Worm (Caenorhabditis elegans) whole organism, L4 larva: ENCODE measurements around the gene gei-18.

Experiments
- aha-1 ChIP-seq: fragments of 150-350 bp; peaks from one replicate; lab custom pipeline; 2014; ENCODE audit warnings: missing biosample characterization, missing genetic modification characterization
- ama-1 ChIP-seq: fragments of 150-350 bp; optimal IDR thresholded peaks from 2 replicates; lab custom pipeline; 2014; ENCODE audit warnings: inconsistent platforms, mixed read lengths
- lin-39 ChIP-seq: fragments of 150-350 bp; optimal IDR thresholded peaks from 2 replicates; lab custom pipeline; 2014; ENCODE audit warnings: missing biosample characterization, missing genetic modification reagents, missing genetic modification characterization
- nhr-77 ChIP-seq: fragments of 150-350 bp; optimal IDR thresholded peaks from 2 replicates; lab custom pipeline; 2014; ENCODE audit warnings: missing biosample characterization, missing genetic modification characterization
- pqm-1 ChIP-seq: sonication (generic microtip); optimal IDR thresholded peaks from 2 replicates; lab custom pipeline; 2017; ENCODE audit warnings: missing biosample characterization, missing genetic modification characterization
- vab-7 ChIP-seq: fragments of 200-800 bp; sonication (Bioruptor generic); IDR thresholded peaks from 2 replicates; pipeline ENCODE4 v1.3.6; 2022; ENCODE audit warnings: missing genetic modification reagents, missing genetic modification characterization, missing compliant biosample characterization
- ztf-11 ChIP-seq: fragments of 150-350 bp; optimal IDR thresholded peaks from 2 replicates; lab custom pipeline; 2014; ENCODE audit warnings: missing biosample characterization, missing genetic modification characterization

DNA sequence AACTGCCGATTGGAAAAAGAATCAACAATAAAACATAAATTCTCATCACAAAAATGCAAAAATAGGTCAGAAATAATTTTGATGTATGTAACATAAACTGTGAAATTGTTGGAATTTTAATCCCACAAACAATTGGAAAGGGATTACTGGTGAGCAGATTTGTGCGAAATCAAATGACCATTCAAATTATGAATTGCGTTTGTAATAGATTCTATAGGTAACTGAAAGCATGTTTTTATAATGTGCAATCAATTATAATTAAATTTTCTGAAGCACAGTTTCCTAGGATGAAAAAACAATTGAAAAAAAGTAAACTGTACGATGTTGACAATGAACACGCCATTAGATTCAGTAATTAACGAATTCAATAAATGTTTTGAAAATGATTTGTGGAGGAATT is 3.4 kb upstream of the gei-18 start, which contains the start of gene tor-1:
- no peak for TF ChIP-seq aha-1
- no peak for TF ChIP-seq vab-7 (GFP tag; lab: Robert Waterston, UW)
- no peak for TF ChIP-seq ztf-11 (tag; lab: Kevin White, UChicago)
- no peak for TF ChIP-seq pqm-1 (tag; lab: Kevin White, UChicago)
- no peak for TF ChIP-seq lin-39 (tag; lab: Kevin White, UChicago)
- TF ChIP-seq nhr-77 (tag; lab: Kevin White, UChicago), result no peak
- TF ChIP-seq ama-1 (lab: Kevin White, UChicago), result no peak
